Worm (Caenorhabditis elegans): Measurements from ENCODE around the gene T22D1.18.

DNA sequence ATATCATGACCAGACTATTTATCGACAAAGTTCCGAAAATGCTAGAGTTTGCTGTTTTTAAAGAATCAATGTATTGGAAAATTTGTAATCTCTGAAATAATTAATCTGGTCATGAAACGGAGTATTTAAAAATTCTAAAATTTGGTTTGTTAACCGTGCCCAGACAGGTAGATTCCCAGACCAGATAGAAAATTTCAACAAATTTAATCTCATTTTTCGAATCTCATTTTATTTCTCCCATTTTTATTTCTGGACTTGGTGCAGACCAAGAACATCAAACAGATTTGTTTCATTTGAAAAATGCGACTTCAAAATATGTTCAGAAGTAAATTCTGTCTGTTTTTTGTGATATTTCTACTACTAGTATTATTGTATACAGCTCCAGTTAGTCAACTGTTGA is 3.1 kb upstream of the T22D1.18 start, which contains the start of gene T22D1.1:
- TF ChIP-seq snpc-4 (tag; optimal IDR thresholded peaks at IDR 0.05) = no peak
- TF ChIP-seq nhr-28 (tag; optimal IDR thresholded peaks at IDR 0.05) = no peak
- no peak for TF ChIP-seq nhr-237 (tag; optimal IDR thresholded peaks at IDR 0.05)
- TF ChIP-seq blmp-1 (tag; optimal IDR thresholded peaks at IDR 0.05) = no peak
- TF ChIP-seq ces-1 (GFP tag; optimal IDR thresholded peaks at IDR 0.05) = no peak
- TF ChIP-seq lin-32 (GFP tag; optimal IDR thresholded peaks at IDR 0.05) = no peak
- TF ChIP-seq flh-1 (GFP tag; optimal IDR thresholded peaks at IDR 0.05) = no peak
- no peak for TF ChIP-seq unc-39 (tag; optimal IDR thresholded peaks at IDR 0.05)
- TF ChIP-seq unc-62 (GFP tag; optimal IDR thresholded peaks at IDR 0.05) = no peak
- TF ChIP-seq ztf-11 (tag; optimal IDR thresholded peaks at IDR 0.05) = no peak
- TF ChIP-seq pha-4 (tag; optimal IDR thresholded peaks at IDR 0.05) = no peak
